Fruit fly (Drosophila melanogaster) whole organism: ENCODE data around the gene Ube4B.

Experiments used
- CG8478 ChIP-seq: fragments of >200 bp; optimal IDR thresholded peaks from 2 replicates; lab custom pipeline; 2018; ENCODE audit warnings: inconsistent platforms
- EcR ChIP-seq, 2 experiments: fragments of >200 bp; optimal IDR thresholded peaks; 2 replicates each; lab custom pipeline; 2017; ENCODE audit warnings: missing biosample characterization in 2 of 2, missing genetic modification characterization in 2 of 2, missing genetic modification reagents in 2 of 2
- usp ChIP-seq: fragments of >200 bp; optimal IDR thresholded peaks from 2 replicates; lab custom pipeline; 2017; ENCODE audit warnings: missing biosample characterization, missing genetic modification characterization, mixed read lengths

DNA sequence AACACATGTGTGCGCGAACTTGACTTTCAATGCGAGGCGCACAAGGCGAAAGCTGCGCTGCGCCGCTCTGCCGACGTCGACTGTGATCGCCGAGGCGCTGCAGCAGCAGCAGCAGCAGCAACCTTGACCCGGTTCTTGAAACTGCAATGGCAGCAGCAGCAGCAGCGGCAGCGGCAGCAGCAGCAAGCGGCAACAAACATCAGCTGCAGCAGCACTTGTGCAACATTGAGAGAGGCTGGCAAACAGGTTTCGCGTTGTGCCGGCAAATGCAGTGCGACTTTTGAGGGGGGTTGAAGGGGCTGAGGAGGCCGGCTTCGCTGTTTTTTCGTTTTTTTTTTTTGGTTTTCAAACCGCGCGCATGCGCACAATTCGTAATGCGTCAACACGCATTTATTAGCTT lies 24.9 kb upstream of the Ube4B start:
- TF ChIP-seq CG8478 (lab: Kevin White, UChicago), result no peak
- TF ChIP-seq usp (GFP tag; lab: Kevin White, UChicago), result no peak
- TF ChIP-seq EcR (GFP tag; optimal IDR thresholded peaks at IDR 0.05; lab: Kevin White, UChicago), result no peak
